Fruit fly (Drosophila melanogaster): ENCODE results near the gene CG5880.

The CG5880 gene

dm6 chr3R:27157814-27158213, 41.3 kb downstream of the CG5880 start, which contains the start of gene grass:
grass (plus strand) TSS chr3R:27157948.
- no peak for TF ChIP-seq tna (GFP tag; IDR thresholded peaks at IDR 0.05; ENCODE audit: partially characterized antibody)
- no peak for TF ChIP-seq Sry-δ (GFP tag; optimal IDR thresholded peaks at IDR 0.05)
- TF ChIP-seq sd (tag; optimal IDR thresholded peaks at IDR 0.05) = peak; percentile 43
- no peak for TF ChIP-seq Dad (GFP tag; optimal IDR thresholded peaks at IDR 0.05)
- no peak for TF ChIP-seq CG32767 (GFP tag; IDR thresholded peaks at IDR 0.05)
- 0 out of 2 replicates have a peak, but pooled peaks have one; percentile 25 for TF ChIP-seq unc-4 (GFP tag; IDR thresholded peaks at IDR 0.05; ENCODE audit: partially characterized antibody)
- no peak for TF ChIP-seq Nf-YC (tag; optimal IDR thresholded peaks at IDR 0.05)
- no peak for TF ChIP-seq amos (GFP tag; IDR thresholded peaks at IDR 0.05; ENCODE audit: partially characterized antibody)
- no peak for TF ChIP-seq CG13296 (GFP tag; optimal IDR thresholded peaks at IDR 0.05)
- no peak for TF ChIP-seq ems (GFP tag; optimal IDR thresholded peaks at IDR 0.05)
- no peak for TF ChIP-seq knrl (GFP tag; IDR thresholded peaks at IDR 0.05; ENCODE audit: partially characterized antibody)
- TF ChIP-seq ac (GFP tag; optimal IDR thresholded peaks at IDR 0.05) = no peak
- peak in 1 of 2 experiments; percentile 36 for TF ChIP-seq Trl (optimal IDR thresholded peaks at IDR 0.05)
- no peak for TF ChIP-seq Trl (GFP tag; optimal IDR thresholded peaks at IDR 0.05)
- TF ChIP-seq Deaf1 (tag; optimal IDR thresholded peaks at IDR 0.05) = peak; percentile 32
- no peak for TF ChIP-seq cg (GFP tag; optimal IDR thresholded peaks at IDR 0.05)
- no peak for TF ChIP-seq CG3407 (GFP tag; optimal IDR thresholded peaks at IDR 0.05)
- no peak for TF ChIP-seq PHDP (tag; optimal IDR thresholded peaks at IDR 0.05)
- no peak for TF ChIP-seq odd (GFP tag; optimal IDR thresholded peaks at IDR 0.05)
- no peak for TF ChIP-seq CG6854 (GFP tag; optimal IDR thresholded peaks at IDR 0.05)
- TF ChIP-seq CG12769 (tag; optimal IDR thresholded peaks at IDR 0.05) = peak; percentile 67
- no peak for TF ChIP-seq tio (GFP tag; optimal IDR thresholded peaks at IDR 0.05)
- no peak for TF ChIP-seq otp (GFP tag; IDR thresholded peaks at IDR 0.05)
- no peak for TF ChIP-seq Max (GFP tag; optimal IDR thresholded peaks at IDR 0.05)
- no peak for TF ChIP-seq ro (GFP tag; IDR thresholded peaks at IDR 0.05)
- no peak for TF ChIP-seq Mrtf (GFP tag; IDR thresholded peaks at IDR 0.05)
- TF ChIP-seq CG11085 (GFP tag; IDR thresholded peaks at IDR 0.05) = no peak
- TF ChIP-seq CG32532 (GFP tag; IDR thresholded peaks at IDR 0.05) = peak; percentile 26; the same call in 1 of the 2 replicates
- TF ChIP-seq CG9797 (GFP tag; optimal IDR thresholded peaks at IDR 0.05) = no peak
- no peak for TF ChIP-seq ap (GFP tag; IDR thresholded peaks at IDR 0.05)
- TF ChIP-seq CG7271 (tag; optimal IDR thresholded peaks at IDR 0.05) = no peak
- TF ChIP-seq nau (GFP tag; optimal IDR thresholded peaks at IDR 0.05) = no peak
- no peak for TF ChIP-seq NK7.1 (GFP tag; optimal IDR thresholded peaks at IDR 0.05)
- 0 out of 2 replicates have a peak, but pooled peaks have one; percentile 18 for TF ChIP-seq NFAT (GFP tag; IDR thresholded peaks at IDR 0.05)
- no peak for TF ChIP-seq Drgx (GFP tag; IDR thresholded peaks at IDR 0.05)
- TF ChIP-seq CG9727 (GFP tag; optimal IDR thresholded peaks at IDR 0.05) = no peak
- no peak for TF ChIP-seq lbe (GFP tag; optimal IDR thresholded peaks at IDR 0.05)
- no peak for TF ChIP-seq CG13894 (tag; optimal IDR thresholded peaks at IDR 0.05)
- TF ChIP-seq sob (GFP tag; IDR thresholded peaks at IDR 0.05) = peak; percentile 24; the same call in 1 of the 2 replicates
- no peak for TF ChIP-seq CG2678 (tag; optimal IDR thresholded peaks at IDR 0.05)
- peak; percentile 53 for TF ChIP-seq Jarid2 (GFP tag; optimal IDR thresholded peaks at IDR 0.05)
- no peak for TF ChIP-seq vnd (GFP tag; IDR thresholded peaks at IDR 0.05; ENCODE audit: partially characterized antibody)
- TF ChIP-seq CG13287 (GFP tag; IDR thresholded peaks at IDR 0.05; ENCODE audit: partially characterized antibody) = peak; percentile 36; the same call in 1 of the 2 replicates
- no peak for TF ChIP-seq z (GFP tag; IDR thresholded peaks at IDR 0.05)
- peak; percentile 35 for TF ChIP-seq CG34376 (GFP tag; optimal IDR thresholded peaks at IDR 0.05)
- TF ChIP-seq Dbx (GFP tag; IDR thresholded peaks at IDR 0.05) = 0 out of 3 replicates have a peak, but pooled peaks have one; percentile 38
- no peak for TF ChIP-seq Stat92E (GFP tag; optimal IDR thresholded peaks at IDR 0.05)
- TF ChIP-seq Med (GFP tag) = peak; percentile 64
- TF ChIP-seq wdn (GFP tag; IDR thresholded peaks at IDR 0.05) = no peak
- no peak for TF ChIP-seq CG9215 (GFP tag; IDR thresholded peaks at IDR 0.05)
- no peak for TF ChIP-seq CG10979 (tag; optimal IDR thresholded peaks at IDR 0.05)

All from whole organism, embryonic.